Worm (Caenorhabditis elegans) whole organism, L1 larva: Measurements from ENCODE around the gene ZC178.2.

Experiments
- lin-15B ChIP-seq: fragments of 150-350 bp; sonication (generic microtip); optimal IDR thresholded peaks from 3 replicates; lab custom pipeline; 2014; ENCODE audit warnings: missing biosample characterization, missing genetic modification characterization
- nhr-19 ChIP-seq: fragments of 200-800 bp; sonication (Bioruptor generic); conservative IDR thresholded peaks from 2 replicates; pipeline ENCODE4 v1.3.6; 2022; ENCODE audit warnings: missing genetic modification characterization, missing compliant biosample characterization

- no peak for TF ChIP-seq lin-15B (tag; lab: Kevin White, UChicago)
- no peak for TF ChIP-seq nhr-19 (GFP tag; lab: Robert Waterston, UW)
Measured at ce11 chrV:8687707-8688106, 24.1 kb downstream of the ZC178.2 start, which contains the start of gene ZC190.8.
